Worm (Caenorhabditis elegans): ENCODE measurements around the gene rmif-2.
"Not testable (repeated sequence)": the region's sequence is repeated elsewhere in the genome, so short reads cannot be mapped to it uniquely, and the experiment has no call there.

Gene rmif-2

DNA sequence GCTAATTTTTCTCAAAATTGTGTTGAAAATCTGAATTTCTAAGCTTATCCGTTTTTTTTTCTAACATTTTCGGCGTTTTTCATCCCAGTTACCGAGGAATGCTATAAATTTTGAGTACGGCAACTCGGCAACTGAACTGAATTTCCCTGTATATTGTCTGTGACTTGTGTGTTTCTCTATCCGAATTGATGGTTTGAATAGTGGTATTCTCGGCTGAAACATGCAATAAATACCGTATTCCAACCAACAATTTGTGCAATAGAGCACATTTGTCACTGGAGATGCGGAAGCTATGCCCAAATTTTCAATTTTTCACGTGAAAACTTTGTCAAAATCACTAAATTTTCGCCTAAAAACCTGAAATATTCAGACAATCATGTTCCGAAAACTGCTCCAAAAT, at the start of gene rmif-2:
Gene rmif-2, plus strand, starts transcription at position 301 of the 400 bp plus-strand sequence.
- not testable (repeated sequence) for TF ChIP-seq nhr-43 (tag; optimal IDR thresholded peaks at IDR 0.05; ENCODE audit: poor library complexity, severe bottlenecking); zag-1 (tag; optimal IDR thresholded peaks at IDR 0.05); snpc-4 (tag; optimal IDR thresholded peaks at IDR 0.05)

DNA sequence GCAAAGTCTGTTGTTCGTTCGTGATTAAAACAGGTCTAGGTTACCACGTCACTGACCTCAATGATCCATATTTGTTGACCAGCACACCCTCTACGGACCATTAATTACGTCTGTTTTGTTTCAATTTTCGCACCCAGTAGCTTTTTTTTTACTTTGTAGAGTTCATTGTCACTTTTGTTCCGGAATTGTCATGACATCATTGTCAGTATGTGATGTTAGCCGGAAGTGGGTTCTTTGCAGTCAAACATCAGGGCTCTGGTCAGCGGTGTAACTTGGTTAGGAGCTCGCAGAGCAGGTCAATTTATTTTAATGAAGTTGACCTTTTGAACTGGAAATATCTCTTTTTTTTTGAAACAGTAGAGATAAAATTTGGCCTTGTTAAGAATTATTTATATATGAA, 45.7 kb upstream of the rmif-2 start, which contains the start of gene C44B12.6:
Gene C44B12.6, minus strand, starts transcription at position 101 of the 400 bp plus-strand sequence.
- TF ChIP-seq zag-1 (tag; optimal IDR thresholded peaks at IDR 0.05) (no peak), mdl-1 (tag; optimal IDR thresholded peaks at IDR 0.05) (no peak), egl-27 (tag; optimal IDR thresholded peaks at IDR 0.05) (no peak), unc-39 (tag; optimal IDR thresholded peaks at IDR 0.05) (no peak), nhr-67 (tag; optimal IDR thresholded peaks at IDR 0.05) (no peak), ZK546.5 (tag; optimal IDR thresholded peaks at IDR 0.05) (no peak), lin-39 (tag; optimal IDR thresholded peaks at IDR 0.05) (no peak), R02D3.7 (tag; optimal IDR thresholded peaks at IDR 0.05) (no peak), nhr-76 (tag; optimal IDR thresholded peaks at IDR 0.05) (no peak), nhr-11 (tag; optimal IDR thresholded peaks at IDR 0.05) (no peak), nhr-237 (tag; optimal IDR thresholded peaks at IDR 0.05) (no peak), elt-1 (tag; optimal IDR thresholded peaks at IDR 0.05) (no peak), mml-1 (tag; optimal IDR thresholded peaks at IDR 0.05) (no peak), fkh-2 (tag; optimal IDR thresholded peaks at IDR 0.05) (no peak), unc-62 (GFP tag; optimal IDR thresholded peaks at IDR 0.05) (no peak), ama-1 (optimal IDR thresholded peaks at IDR 0.05) (no peak), elt-2 (tag; optimal IDR thresholded peaks at IDR 0.05) (no peak), fos-1 (tag; optimal IDR thresholded peaks at IDR 0.05) (no peak), pqm-1 (tag; optimal IDR thresholded peaks at IDR 0.05) (no peak)

DNA sequence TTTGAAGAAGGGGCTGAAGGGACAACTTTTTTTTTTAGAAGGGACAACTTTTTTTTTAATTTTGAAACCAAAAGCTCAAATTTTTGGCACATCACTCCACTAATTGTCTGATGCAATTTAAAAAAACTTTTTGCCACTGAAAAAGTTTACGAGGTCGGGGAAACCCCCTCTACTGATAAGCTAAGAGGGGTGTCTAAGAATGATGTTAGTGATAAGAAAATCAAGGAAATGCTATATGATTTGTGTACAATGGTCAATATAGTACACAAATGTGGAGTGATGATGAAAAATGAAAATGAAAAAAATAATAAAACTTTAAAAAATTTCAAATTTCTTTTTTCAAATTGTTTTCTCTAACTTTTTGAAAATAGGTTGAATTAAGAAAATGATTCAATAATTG, 34.8 kb upstream of the rmif-2 start:
- TF ChIP-seq elt-1 (tag; optimal IDR thresholded peaks at IDR 0.05) (no peak), pha-4 (tag; optimal IDR thresholded peaks at IDR 0.05) (peak; percentile 60), nhr-28 (tag; optimal IDR thresholded peaks at IDR 0.05) (no peak), pqm-1 (tag; optimal IDR thresholded peaks at IDR 0.05) (peak; percentile 92), unc-62 (GFP tag; optimal IDR thresholded peaks at IDR 0.05) (no peak), egl-27 (tag; optimal IDR thresholded peaks at IDR 0.05) (no peak), elt-2 (tag; optimal IDR thresholded peaks at IDR 0.05) (peak; percentile 90), nhr-237 (tag; optimal IDR thresholded peaks at IDR 0.05) (no peak), mdl-1 (tag; optimal IDR thresholded peaks at IDR 0.05) (no peak), snpc-4 (tag; optimal IDR thresholded peaks at IDR 0.05) (no peak)

DNA sequence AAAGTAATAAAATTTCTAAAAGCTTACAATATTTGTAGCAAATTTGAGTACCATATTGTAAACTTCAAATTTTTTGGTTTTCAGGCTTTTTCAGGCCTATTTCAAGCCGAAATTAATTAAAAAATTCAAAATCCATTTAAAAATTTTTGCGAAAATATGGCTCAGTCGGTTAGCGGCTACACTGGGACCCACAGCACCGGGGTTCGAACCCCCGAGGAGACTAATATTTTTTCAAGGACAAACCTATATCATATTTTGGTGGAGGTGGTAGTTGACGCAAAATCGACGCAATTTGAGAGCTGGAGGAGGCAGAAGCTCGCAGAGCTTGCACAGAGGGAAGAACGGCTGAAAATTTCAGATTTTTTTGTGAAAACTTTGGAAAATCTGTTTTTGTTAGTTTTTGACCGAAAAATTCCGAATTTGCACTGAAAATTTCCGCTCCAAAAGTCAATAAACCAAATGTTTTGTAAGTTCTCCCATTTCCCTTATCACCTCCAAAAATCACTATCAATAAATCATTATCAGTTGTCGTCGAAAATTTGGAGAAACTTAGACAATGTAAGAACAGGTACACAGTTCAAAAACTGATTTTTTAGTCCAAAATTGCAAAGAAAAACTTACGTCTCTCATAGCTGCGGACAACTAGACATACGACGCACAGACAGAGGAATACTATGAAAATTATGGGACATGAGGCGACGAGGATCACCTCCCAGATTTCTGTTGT, 33.8 kb upstream of the rmif-2 start:
- TF ChIP-seq elt-1 (tag; optimal IDR thresholded peaks at IDR 0.05) (no peak), pqm-1 (tag; optimal IDR thresholded peaks at IDR 0.05) (peak; percentile 53), pha-4 (tag; optimal IDR thresholded peaks at IDR 0.05) (peak; percentile 21), elt-2 (tag; optimal IDR thresholded peaks at IDR 0.05) (peak; percentile 75)

DNA sequence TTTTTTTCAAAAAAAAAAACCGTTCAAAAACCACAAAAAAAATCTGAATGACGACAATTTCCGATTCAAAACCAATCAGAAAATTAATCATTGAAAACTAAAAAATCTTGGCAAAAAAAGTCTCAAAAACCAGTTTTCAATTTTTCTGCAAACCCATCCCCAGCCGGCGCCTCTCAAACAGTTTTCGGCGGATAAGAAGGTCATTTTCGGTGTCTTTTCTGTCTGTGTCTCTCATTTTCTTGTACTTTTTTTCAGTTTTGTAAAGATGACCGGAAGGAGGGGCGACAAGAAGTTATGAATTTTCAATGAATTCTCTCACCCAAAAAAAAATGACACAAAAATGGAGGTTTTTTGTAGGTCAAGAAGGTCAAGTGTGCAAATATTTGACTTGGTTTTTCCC, 27.2 kb upstream of the rmif-2 start:
- no peak for TF ChIP-seq eor-1 (tag; optimal IDR thresholded peaks at IDR 0.05)
- no peak for TF ChIP-seq pqm-1 (tag; optimal IDR thresholded peaks at IDR 0.05)
- no peak for TF ChIP-seq mml-1 (tag; optimal IDR thresholded peaks at IDR 0.05)
- peak; percentile 29 for TF ChIP-seq nhr-25 (tag; optimal IDR thresholded peaks at IDR 0.05)

DNA sequence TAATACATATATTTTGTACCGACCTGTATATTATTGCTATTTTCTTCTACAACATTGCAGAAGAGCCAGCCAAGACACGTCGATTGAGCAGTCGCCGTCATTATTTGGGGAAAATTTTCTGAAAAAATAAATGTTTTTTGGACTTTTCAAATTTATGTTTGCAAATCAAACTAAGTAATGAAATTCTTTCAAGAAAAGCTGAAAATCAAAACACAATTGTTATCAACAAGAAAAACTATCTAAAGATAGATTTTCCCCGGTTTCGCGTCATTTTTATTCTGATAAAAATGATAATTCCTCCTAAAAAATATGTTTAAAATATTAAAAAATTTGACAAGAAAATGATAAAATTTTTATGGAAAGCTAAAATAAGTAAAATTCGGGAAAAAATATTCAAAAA, 24.5 kb upstream of the rmif-2 start, which contains the start of gene C50A2.3:
Gene C50A2.3, minus strand, starts transcription at position 101 of the 400 bp plus-strand sequence.
- TF ChIP-seq elt-3 (tag; optimal IDR thresholded peaks at IDR 0.05) (no peak), egl-27 (tag; optimal IDR thresholded peaks at IDR 0.05) (no peak), fkh-10 (GFP tag; optimal IDR thresholded peaks at IDR 0.05) (no peak), nhr-25 (tag; optimal IDR thresholded peaks at IDR 0.05) (no peak), pha-4 (tag; optimal IDR thresholded peaks at IDR 0.05) (no peak), skn-1 (tag; optimal IDR thresholded peaks at IDR 0.05) (no peak), egl-5 (tag; optimal IDR thresholded peaks at IDR 0.05) (no peak), mml-1 (tag; optimal IDR thresholded peaks at IDR 0.05) (no peak), nfya-1 (tag; optimal IDR thresholded peaks at IDR 0.05; ENCODE audit: insufficient read depth) (no peak), ama-1 (optimal IDR thresholded peaks at IDR 0.05) (no peak), sea-2 (GFP tag; optimal IDR thresholded peaks at IDR 0.05) (no peak), aly-2 (tag; optimal IDR thresholded peaks at IDR 0.05) (no peak), ceh-28 (tag; optimal IDR thresholded peaks at IDR 0.05) (no peak), ztf-4 (tag; optimal IDR thresholded peaks at IDR 0.05) (no peak), ceh-82 (tag; optimal IDR thresholded peaks at IDR 0.05) (no peak), tbx-2 (tag; optimal IDR thresholded peaks at IDR 0.05) (no peak), unc-39 (tag; optimal IDR thresholded peaks at IDR 0.05) (no peak), ZK546.5 (tag; optimal IDR thresholded peaks at IDR 0.05) (no peak), elt-1 (tag; optimal IDR thresholded peaks at IDR 0.05) (no peak)

Data from whole organism, L3 larva.